Fruit fly (Drosophila melanogaster): ENCODE measurements around the gene CG43815.

- TF ChIP-seq insv (optimal IDR thresholded peaks at IDR 0.05) (no peak), Myc (optimal IDR thresholded peaks at IDR 0.05) (no peak), Sin3A (optimal IDR thresholded peaks at IDR 0.05) (no peak), psq (optimal IDR thresholded peaks at IDR 0.05) (no peak)
These were observed 12.8 kb downstream of the CG43815 start for dm6 chr2L:3588841-3589240.
